Worm (Caenorhabditis elegans) whole organism, L1 larva: ENCODE measurements around the gene ctf-4.

Experiments
- C04F5.9 ChIP-seq: sonication (generic microtip); optimal IDR thresholded peaks from 2 replicates; lab custom pipeline; 2016; ENCODE audit warnings: missing genetic modification characterization, missing compliant biosample characterization
- Y116A8C.19 ChIP-seq: sonication (generic microtip); optimal IDR thresholded peaks from 2 replicates; lab custom pipeline; 2016; ENCODE audit warnings: missing compliant biosample characterization, missing genetic modification characterization, borderline replicate concordance
- aha-1 ChIP-seq: fragments of 150-350 bp; optimal IDR thresholded peaks from 2 replicates; lab custom pipeline; 2014; ENCODE audit warnings: missing biosample characterization, missing genetic modification characterization
- ama-1 ChIP-seq: fragments of 150-350 bp; optimal IDR thresholded peaks from 2 replicates; lab custom pipeline; 2014
- ceh-8 ChIP-seq: fragments of 200-800 bp; sonication (Bioruptor generic); optimal IDR thresholded peaks from 2 replicates; lab custom pipeline; 2018; ENCODE audit warnings: mild to moderate bottlenecking, missing genetic modification characterization, moderate library complexity, missing compliant biosample characterization
- ceh-88 ChIP-seq: fragments of 200-800 bp; sonication (Bioruptor generic); IDR thresholded peaks from 2 replicates; pipeline ENCODE4 v1.3.6; 2022; ENCODE audit warnings: missing genetic modification characterization, missing compliant biosample characterization
- ceh-90 ChIP-seq: sonication (generic microtip); optimal IDR thresholded peaks from 2 replicates; lab custom pipeline; 2016; ENCODE audit warnings: missing genetic modification characterization, missing compliant biosample characterization
- dpl-1 ChIP-seq, 3 experiments: fragments of 150-350 bp in 2 of 3; sonication (generic microtip) in 1 of 3; optimal IDR thresholded peaks; 2 replicates each; lab custom pipeline; 2014 to 2017; ENCODE audit warnings: missing biosample characterization in 3 of 3, missing genetic modification characterization in 3 of 3, missing genetic modification reagents in 3 of 3
- elt-2 ChIP-seq: sonication (generic microtip); optimal IDR thresholded peaks from 2 replicates; lab custom pipeline; 2016; ENCODE audit warnings: missing genetic modification characterization, mild to moderate bottlenecking, inconsistent platforms, missing compliant biosample characterization, missing genetic modification reagents
- fkh-10 ChIP-seq: sonication (generic microtip); optimal IDR thresholded peaks from 2 replicates; lab custom pipeline; 2017; ENCODE audit warnings: missing biosample characterization, missing genetic modification reagents, missing genetic modification characterization
- fkh-4 ChIP-seq: sonication (generic microtip); optimal IDR thresholded peaks from 2 replicates; lab custom pipeline; 2016; ENCODE audit warnings: missing compliant biosample characterization, missing genetic modification characterization, borderline replicate concordance
- fkh-8 ChIP-seq: sonication (generic microtip); optimal IDR thresholded peaks from 2 replicates; lab custom pipeline; 2016; ENCODE audit warnings: mild to moderate bottlenecking, missing genetic modification characterization, missing compliant biosample characterization
- grh-1 ChIP-seq: fragments of 200-800 bp; sonication (Bioruptor generic); IDR thresholded peaks from 2 replicates; pipeline ENCODE4 v1.3.6; 2022; ENCODE audit warnings: missing genetic modification reagents, missing genetic modification characterization, missing compliant biosample characterization
- irx-1 ChIP-seq: sonication (generic microtip); optimal IDR thresholded peaks from 2 replicates; lab custom pipeline; 2016; ENCODE audit warnings: missing genetic modification characterization, missing compliant biosample characterization
- isw-1 ChIP-seq: fragments of 200-800 bp; sonication (Bioruptor generic); IDR thresholded peaks from 2 replicates; pipeline ENCODE4 v1.3.6; 2022; ENCODE audit warnings: missing genetic modification characterization, missing compliant biosample characterization
- lin-13 ChIP-seq: fragments of 150-350 bp; optimal IDR thresholded peaks from 2 replicates; lab custom pipeline; 2014; ENCODE audit warnings: missing biosample characterization, missing genetic modification reagents, missing genetic modification characterization
- lin-35 ChIP-seq, 2 experiments: fragments of 150-350 bp; optimal IDR thresholded peaks; 2 replicates each; lab custom pipeline; 2014; ENCODE audit warnings: missing biosample characterization in 2 of 2, missing genetic modification characterization in 2 of 2, missing genetic modification reagents in 2 of 2
- lsy-2 ChIP-seq, 2 experiments: fragments of 150-350 bp; optimal IDR thresholded peaks; 2 replicates each; lab custom pipeline; 2014; ENCODE audit warnings: missing biosample characterization in 2 of 2, missing genetic modification characterization in 2 of 2
- mab-9 ChIP-seq: fragments of 200-800 bp; sonication (Bioruptor generic); IDR thresholded peaks from 2 replicates; pipeline ENCODE4 v1.3.6; 2022; ENCODE audit warnings: missing genetic modification reagents, missing genetic modification characterization, missing compliant biosample characterization
- mep-1 ChIP-seq: fragments of 150-350 bp; optimal IDR thresholded peaks from 2 replicates; lab custom pipeline; 2014; ENCODE audit warnings: missing biosample characterization, missing genetic modification characterization
- nhr-11 ChIP-seq: fragments of 150-350 bp; optimal IDR thresholded peaks from 2 replicates; lab custom pipeline; 2014; ENCODE audit warnings: missing biosample characterization, missing genetic modification characterization
- nhr-20 ChIP-seq: sonication (generic microtip); optimal IDR thresholded peaks from 2 replicates; lab custom pipeline; 2016; ENCODE audit warnings: mild to moderate bottlenecking, missing genetic modification characterization, missing compliant biosample characterization
- nhr-47 ChIP-seq: sonication (generic microtip); optimal IDR thresholded peaks from 2 replicates; lab custom pipeline; 2016; ENCODE audit warnings: mild to moderate bottlenecking, missing genetic modification characterization, moderate library complexity, missing compliant biosample characterization
- nhr-71 ChIP-seq: sonication (generic microtip); optimal IDR thresholded peaks from 2 replicates; lab custom pipeline; 2016; ENCODE audit warnings: mild to moderate bottlenecking, missing genetic modification characterization, moderate library complexity, missing compliant biosample characterization
- nhr-77 ChIP-seq: fragments of 150-350 bp; optimal IDR thresholded peaks from 2 replicates; lab custom pipeline; 2014; ENCODE audit warnings: missing biosample characterization, missing genetic modification characterization
- nhr-85 ChIP-seq: sonication (generic microtip); peaks from one replicate; lab custom pipeline; 2016; ENCODE audit warnings: missing genetic modification characterization, inconsistent platforms, missing compliant biosample characterization
- nhr-90 ChIP-seq: sonication (generic microtip); optimal IDR thresholded peaks from 2 replicates; lab custom pipeline; 2016; ENCODE audit warnings: mild to moderate bottlenecking, missing genetic modification characterization, missing compliant biosample characterization; ENCODE audit not compliant: poor library complexity
- pqm-1 ChIP-seq: sonication (generic microtip); optimal IDR thresholded peaks from 3 replicates; lab custom pipeline; 2017; ENCODE audit warnings: missing biosample characterization, missing genetic modification characterization
- skn-1 ChIP-seq: fragments of 150-350 bp; optimal IDR thresholded peaks from 2 replicates; lab custom pipeline; 2014; ENCODE audit warnings: missing biosample characterization, missing genetic modification characterization
- snpc-4 ChIP-seq: fragments of 150-350 bp; optimal IDR thresholded peaks from 2 replicates; lab custom pipeline; 2014; ENCODE audit warnings: missing biosample characterization, missing genetic modification characterization
- snu-23 ChIP-seq: sonication (generic microtip); optimal IDR thresholded peaks from 2 replicates; lab custom pipeline; 2016; ENCODE audit warnings: missing genetic modification characterization, missing compliant biosample characterization
- sox-4 ChIP-seq: sonication (generic microtip); optimal IDR thresholded peaks from 2 replicates; lab custom pipeline; 2016; ENCODE audit warnings: missing genetic modification characterization, missing compliant biosample characterization
- sptf-1 ChIP-seq: fragments of 150-350 bp; optimal IDR thresholded peaks from 2 replicates; lab custom pipeline; 2014; ENCODE audit warnings: missing biosample characterization, missing genetic modification characterization
- sup-37 ChIP-seq: fragments of 200-800 bp; sonication (Bioruptor generic); optimal IDR thresholded peaks from 2 replicates; lab custom pipeline; 2018; ENCODE audit warnings: mild to moderate bottlenecking, missing genetic modification characterization, missing compliant biosample characterization
- swsn-7 ChIP-seq: sonication (generic microtip); optimal IDR thresholded peaks from 2 replicates; lab custom pipeline; 2016; ENCODE audit warnings: missing genetic modification characterization, missing compliant biosample characterization
- tbx-2 ChIP-seq: sonication (generic microtip); optimal IDR thresholded peaks from 2 replicates; lab custom pipeline; 2016; ENCODE audit warnings: missing genetic modification characterization, missing compliant biosample characterization
- tlp-1 ChIP-seq: fragments of 150-350 bp; optimal IDR thresholded peaks from 2 replicates; lab custom pipeline; 2014; ENCODE audit warnings: missing biosample characterization, missing genetic modification characterization
- unc-130 ChIP-seq: fragments of 150-350 bp; optimal IDR thresholded peaks from 2 replicates; lab custom pipeline; 2017; ENCODE audit warnings: missing biosample characterization, missing genetic modification characterization, inconsistent platforms
- unc-86 ChIP-seq: sonication (generic microtip); optimal IDR thresholded peaks from 2 replicates; lab custom pipeline; 2016; ENCODE audit warnings: missing genetic modification characterization, missing compliant biosample characterization
- unc-98 ChIP-seq: fragments of 200-800 bp; sonication (Bioruptor generic); IDR thresholded peaks from 2 replicates; pipeline ENCODE4 v1.3.6; 2022; ENCODE audit warnings: missing genetic modification characterization, missing compliant biosample characterization
- vab-15 ChIP-seq: sonication (generic microtip); optimal IDR thresholded peaks from 2 replicates; lab custom pipeline; 2017; ENCODE audit warnings: missing genotype, mild to moderate bottlenecking, missing genetic modification characterization, missing compliant biosample characterization
- xbp-1 ChIP-seq: sonication (generic microtip); optimal IDR thresholded peaks from 2 replicates; lab custom pipeline; 2016; ENCODE audit warnings: missing genetic modification characterization, missing compliant biosample characterization

ctf-4 gene

ce11 chrV:11000650-11001049, 35.3 kb upstream of the ctf-4 start, which contains the start of gene isy-1 (continued):
- no peak for TF ChIP-seq tlp-1 (tag; lab: Kevin White, UChicago)
- peak; percentile 26 for TF ChIP-seq fkh-10 (GFP tag; lab: Kevin White, UChicago)
- TF ChIP-seq ama-1 (lab: Kevin White, UChicago) = no peak
- TF ChIP-seq xbp-1 (tag; lab: Kevin White, UChicago) = peak; percentile 70
- peak; percentile 81 for TF ChIP-seq nhr-71 (tag; lab: Kevin White, UChicago)
- no peak; the same call in 1 of the 2 replicates for TF ChIP-seq grh-1 (GFP tag; lab: Robert Waterston, UW)
- TF ChIP-seq lin-13 (GFP tag; lab: Kevin White, UChicago) = peak; percentile 48
- no peak for TF ChIP-seq pqm-1 (tag; lab: Kevin White, UChicago)
- TF ChIP-seq isw-1 (GFP tag; lab: Robert Waterston, UW) = peak; percentile 59
- peak; percentile 29 for TF ChIP-seq irx-1 (tag; lab: Kevin White, UChicago)
- peak; percentile 43 for TF ChIP-seq unc-130
- no peak for TF ChIP-seq unc-98
- TF ChIP-seq lsy-2 (tag; optimal IDR thresholded peaks at IDR 0.05; lab: Kevin White, UChicago) = peak; percentile 81 to 90
- no peak for TF ChIP-seq nhr-11 (tag; lab: Kevin White, UChicago)
- TF ChIP-seq aha-1 (tag; lab: Kevin White, UChicago) = no peak
- no peak for TF ChIP-seq tbx-2 (tag; lab: Kevin White, UChicago)
- TF ChIP-seq nhr-90 (tag; lab: Kevin White, UChicago) = peak; percentile 53
- TF ChIP-seq snu-23 (GFP tag; lab: Kevin White, UChicago) = peak; percentile 80
- peak; percentile 33 for TF ChIP-seq nhr-77 (tag; lab: Kevin White, UChicago)
- TF ChIP-seq vab-15 (tag; lab: Kevin White, UChicago) = no peak
- TF ChIP-seq dpl-1 (GFP tag; optimal IDR thresholded peaks at IDR 0.05; lab: Kevin White, UChicago) = peak; percentile 92 to 96 (median 94)
- TF ChIP-seq sox-4 = peak; percentile 42
- no peak for TF ChIP-seq elt-2 (tag; lab: Kevin White, UChicago)
- no peak for TF ChIP-seq mab-9 (GFP tag; lab: Robert Waterston, UW)
- TF ChIP-seq skn-1 (tag; lab: Kevin White, UChicago) = peak; percentile 88
- TF ChIP-seq unc-86 (tag; lab: Kevin White, UChicago) = peak; percentile 45
- TF ChIP-seq ceh-8 (GFP tag; lab: Kevin White, UChicago) = peak; percentile 17
- peak; percentile 75 for TF ChIP-seq nhr-47
- peak; percentile 70 for TF ChIP-seq snpc-4
- TF ChIP-seq mep-1 (tag; lab: Kevin White, UChicago) = peak; percentile 90
- no peak for TF ChIP-seq ceh-88
- peak; percentile 66 for TF ChIP-seq swsn-7 (tag; lab: Kevin White, UChicago)

- no peak for TF ChIP-seq fkh-8 (tag; lab: Kevin White, UChicago)
- peak; percentile 53 for TF ChIP-seq nhr-85 (tag; lab: Kevin White, UChicago)
- no peak for TF ChIP-seq Y116A8C.19 (tag; lab: Kevin White, UChicago)
- no peak for TF ChIP-seq isw-1 (GFP tag; lab: Robert Waterston, UW)
- no peak for TF ChIP-seq unc-130
- TF ChIP-seq fkh-4 = no peak
- TF ChIP-seq sptf-1 (tag; lab: Kevin White, UChicago) = no peak
- TF ChIP-seq, all 84 proteins: peak for 1
Observed at ce11 chrV:10998797-10999196, 33.5 kb upstream of the ctf-4 start, which contains the start of gene F53B7.7. Gene F53B7.7, plus strand, starts transcription at chrV:10999097.

- TF ChIP-seq C04F5.9 (tag; lab: Kevin White, UChicago) (no peak), nhr-20 (tag; lab: Kevin White, UChicago) (no peak), nhr-71 (tag; lab: Kevin White, UChicago) (no peak), sup-37 (no peak), unc-86 (tag; lab: Kevin White, UChicago) (no peak), sptf-1 (tag; lab: Kevin White, UChicago) (no peak), tbx-2 (tag; lab: Kevin White, UChicago) (no peak), lin-35 (GFP tag; optimal IDR thresholded peaks at IDR 0.05; lab: Kevin White, UChicago) (no peak), nhr-77 (tag; lab: Kevin White, UChicago) (no peak), ceh-90 (tag; lab: Kevin White, UChicago) (no peak)
Observed at ce11 chrV:10991789-10992188, 26.4 kb upstream of the ctf-4 start, which contains the start of gene frpr-9. Gene frpr-9, plus strand, starts transcription at chrV:10992089.
